Worm (Caenorhabditis elegans): Measurements from ENCODE around the gene sdz-7.

Gene sdz-7

ce11 chrII:3897758-3898494, 20.2 kb upstream of the sdz-7 start, which contains the start of gene F53C3.6:
F53C3.6 (plus strand) TSS chrII:3898142.
- no peak for TF ChIP-seq flt-1 (GFP tag; IDR thresholded peaks at IDR 0.05)
- no peak for TF ChIP-seq sea-1 (GFP tag; conservative IDR thresholded peaks at IDR 0.05)
- TF ChIP-seq B0310.2 (tag; optimal IDR thresholded peaks at IDR 0.05): no peak
- no peak for TF ChIP-seq F13C5.2 (tag; optimal IDR thresholded peaks at IDR 0.05)
- no peak for TF ChIP-seq ceh-13 (GFP tag; optimal IDR thresholded peaks at IDR 0.05)
- TF ChIP-seq tbx-37 (GFP tag; conservative IDR thresholded peaks at IDR 0.05): no peak
- no peak for TF ChIP-seq aly-1 (tag; optimal IDR thresholded peaks at IDR 0.05)
- no peak for TF ChIP-seq hmbx-1 (tag; optimal IDR thresholded peaks at IDR 0.05)
- no peak for TF ChIP-seq hnd-1 (tag; optimal IDR thresholded peaks at IDR 0.05)
- TF ChIP-seq tra-4 (tag; optimal IDR thresholded peaks at IDR 0.05): no peak
- no peak for TF ChIP-seq ceh-36 (tag; optimal IDR thresholded peaks at IDR 0.05)

DNA sequence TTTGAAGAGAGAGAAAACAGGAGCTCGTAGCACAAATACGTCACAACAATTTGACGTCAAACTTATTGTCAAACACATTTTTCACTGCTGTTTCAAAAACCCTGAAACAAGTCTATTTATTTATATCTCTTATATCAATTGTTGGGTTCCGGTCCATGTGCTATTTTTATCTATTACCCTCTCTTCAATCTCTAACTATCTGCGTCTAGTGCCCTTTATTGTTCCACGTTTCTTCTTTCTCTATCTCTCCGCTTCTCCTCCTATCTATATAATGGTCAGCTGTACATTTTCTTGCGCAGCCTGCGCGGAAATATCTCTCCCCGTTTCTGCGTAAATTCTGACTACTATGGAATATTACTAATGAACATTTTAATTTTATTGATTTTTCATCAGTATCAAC, 19.1 kb upstream of the sdz-7 start:
- TF ChIP-seq pes-1 (GFP tag; IDR thresholded peaks at IDR 0.05): no peak
- peak; percentile 25 for TF ChIP-seq F13C5.2 (tag; optimal IDR thresholded peaks at IDR 0.05)

DNA sequence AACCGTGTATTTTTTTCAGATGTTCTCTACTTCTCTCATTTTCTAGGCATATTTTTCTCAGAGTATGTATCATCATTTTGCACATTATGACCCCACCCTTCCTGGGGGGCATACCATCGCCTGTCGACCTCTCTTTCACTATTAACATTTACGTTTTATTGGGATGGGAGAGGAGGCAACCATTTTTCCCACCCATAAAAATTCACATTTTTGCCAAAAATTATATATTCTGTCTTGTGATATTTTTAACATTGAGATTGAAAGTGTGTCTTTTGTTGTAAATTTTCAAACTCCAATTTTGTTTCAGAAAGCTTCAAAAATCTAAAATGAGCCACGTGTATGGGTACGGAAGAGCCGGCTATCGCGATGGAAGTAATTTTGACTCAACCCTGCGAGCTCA, 17.0 kb upstream of the sdz-7 start, which contains the start of gene F53C3.7:
TSS of gene F53C3.7 (plus strand) at position 301 of the 400 bp plus-strand sequence.
- no peak for TF ChIP-seq ama-1 (optimal IDR thresholded peaks at IDR 0.05)
- TF ChIP-seq sea-1 (GFP tag; conservative IDR thresholded peaks at IDR 0.05): no peak
- no peak for TF ChIP-seq tra-4 (tag; optimal IDR thresholded peaks at IDR 0.05)
- no peak for TF ChIP-seq aly-1 (tag; optimal IDR thresholded peaks at IDR 0.05)
- no peak for TF ChIP-seq ets-7 (tag; optimal IDR thresholded peaks at IDR 0.05)
- no peak for TF ChIP-seq tbx-11 (GFP tag; IDR thresholded peaks at IDR 0.05)
- no peak for TF ChIP-seq F13C5.2 (tag; optimal IDR thresholded peaks at IDR 0.05)
- no peak for TF ChIP-seq flt-1 (GFP tag; IDR thresholded peaks at IDR 0.05)
- no peak for TF ChIP-seq hmbx-1 (tag; optimal IDR thresholded peaks at IDR 0.05)
- no peak for TF ChIP-seq scrt-1 (GFP tag; IDR thresholded peaks at IDR 0.05)
- no peak for TF ChIP-seq ceh-13 (GFP tag; optimal IDR thresholded peaks at IDR 0.05)
- TF ChIP-seq B0310.2 (tag; optimal IDR thresholded peaks at IDR 0.05): no peak
- no peak for TF ChIP-seq tbx-37 (GFP tag; conservative IDR thresholded peaks at IDR 0.05)
- no peak for TF ChIP-seq hnd-1 (tag; optimal IDR thresholded peaks at IDR 0.05)

ce11 chrII:3893911-3894310, 16.1 kb upstream of the sdz-7 start:
- TF ChIP-seq B0310.2 (tag; optimal IDR thresholded peaks at IDR 0.05) (no peak), sea-1 (GFP tag; conservative IDR thresholded peaks at IDR 0.05) (no peak)

- TF ChIP-seq aly-1 (tag; optimal IDR thresholded peaks at IDR 0.05) (no peak), F13C5.2 (tag; optimal IDR thresholded peaks at IDR 0.05) (no peak), hnd-1 (tag; optimal IDR thresholded peaks at IDR 0.05) (no peak), ets-7 (tag; optimal IDR thresholded peaks at IDR 0.05) (no peak), ceh-13 (GFP tag; optimal IDR thresholded peaks at IDR 0.05) (no peak), hmbx-1 (tag; optimal IDR thresholded peaks at IDR 0.05) (no peak), scrt-1 (GFP tag; IDR thresholded peaks at IDR 0.05) (no peak), tbx-11 (GFP tag; IDR thresholded peaks at IDR 0.05) (no peak), sea-1 (GFP tag; conservative IDR thresholded peaks at IDR 0.05) (no peak), B0310.2 (tag; optimal IDR thresholded peaks at IDR 0.05) (no peak), flt-1 (GFP tag; IDR thresholded peaks at IDR 0.05) (no peak), tbx-37 (GFP tag; conservative IDR thresholded peaks at IDR 0.05) (no peak), ama-1 (optimal IDR thresholded peaks at IDR 0.05) (no peak), ceh-36 (tag; optimal IDR thresholded peaks at IDR 0.05) (no peak), hmg-4 (GFP tag; optimal IDR thresholded peaks at IDR 0.05) (no peak), pes-1 (GFP tag; IDR thresholded peaks at IDR 0.05) (no peak), tra-4 (tag; optimal IDR thresholded peaks at IDR 0.05) (no peak)
Measured at ce11 chrII:3891124-3891523, 13.3 kb upstream of the sdz-7 start, which contains the start of gene F53C3.8. F53C3.8 (plus strand) TSS chrII:3891424.

DNA sequence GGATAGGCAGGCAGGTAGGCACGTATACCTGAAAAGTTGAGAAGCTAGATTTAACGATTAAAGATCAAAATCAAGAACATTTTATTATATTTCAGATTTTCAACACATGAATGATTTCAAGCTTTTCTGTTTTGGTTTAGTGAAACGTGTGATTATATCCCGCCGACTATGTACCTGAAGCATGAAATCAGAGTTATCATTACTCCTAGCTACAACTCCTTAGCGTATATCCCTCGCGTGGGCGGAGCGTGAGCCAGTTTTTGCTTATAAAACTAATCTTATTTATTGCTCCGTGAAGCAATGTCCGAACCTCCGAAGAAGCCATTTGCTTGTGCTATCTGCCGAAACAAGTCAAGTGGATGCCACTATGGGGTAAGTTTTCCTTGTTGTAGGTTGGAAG, 2.2 kb upstream of the sdz-7 start, which contains the start of gene nhr-166:
TSS of gene nhr-166 (plus strand) at position 301 of the 400 bp plus-strand sequence.
- TF ChIP-seq flt-1 (GFP tag; IDR thresholded peaks at IDR 0.05): no peak
- TF ChIP-seq F13C5.2 (tag; optimal IDR thresholded peaks at IDR 0.05): no peak
- TF ChIP-seq hnd-1 (tag; optimal IDR thresholded peaks at IDR 0.05): no peak

DNA sequence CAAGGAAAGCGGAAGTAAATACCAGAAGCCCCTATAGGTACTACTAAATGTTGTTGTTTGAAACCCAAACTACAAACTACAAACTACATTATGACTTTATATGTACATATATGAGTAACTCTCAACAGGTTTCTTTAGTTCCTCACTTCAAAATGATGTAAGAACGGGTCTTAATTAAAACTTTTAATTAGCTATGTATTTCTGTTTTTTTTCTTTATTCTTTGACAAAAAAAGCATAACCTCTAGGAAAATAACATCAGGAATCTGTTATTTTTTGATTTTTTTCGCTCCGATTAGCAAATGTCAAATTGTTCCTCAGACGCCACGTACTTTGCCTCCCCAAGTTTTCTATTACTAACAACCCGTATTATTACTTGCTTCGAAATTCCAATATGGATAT, 556 bp upstream of the sdz-7 start, which contains the start of gene srh-250:
TSS of gene srh-250 (plus strand) at position 301 of the 400 bp plus-strand sequence.
- TF ChIP-seq ama-1 (optimal IDR thresholded peaks at IDR 0.05) (no peak), ceh-36 (tag; optimal IDR thresholded peaks at IDR 0.05) (no peak), tbx-11 (GFP tag; IDR thresholded peaks at IDR 0.05) (no peak), hmbx-1 (tag; optimal IDR thresholded peaks at IDR 0.05) (no peak), B0310.2 (tag; optimal IDR thresholded peaks at IDR 0.05) (no peak), tbx-37 (GFP tag; conservative IDR thresholded peaks at IDR 0.05) (no peak), tra-4 (tag; optimal IDR thresholded peaks at IDR 0.05) (no peak), pes-1 (GFP tag; IDR thresholded peaks at IDR 0.05) (no peak), hmg-4 (GFP tag; optimal IDR thresholded peaks at IDR 0.05) (no peak), F13C5.2 (tag; optimal IDR thresholded peaks at IDR 0.05) (no peak), ceh-13 (GFP tag; optimal IDR thresholded peaks at IDR 0.05) (no peak), scrt-1 (GFP tag; IDR thresholded peaks at IDR 0.05) (no peak), ets-7 (tag; optimal IDR thresholded peaks at IDR 0.05) (no peak)

DNA sequence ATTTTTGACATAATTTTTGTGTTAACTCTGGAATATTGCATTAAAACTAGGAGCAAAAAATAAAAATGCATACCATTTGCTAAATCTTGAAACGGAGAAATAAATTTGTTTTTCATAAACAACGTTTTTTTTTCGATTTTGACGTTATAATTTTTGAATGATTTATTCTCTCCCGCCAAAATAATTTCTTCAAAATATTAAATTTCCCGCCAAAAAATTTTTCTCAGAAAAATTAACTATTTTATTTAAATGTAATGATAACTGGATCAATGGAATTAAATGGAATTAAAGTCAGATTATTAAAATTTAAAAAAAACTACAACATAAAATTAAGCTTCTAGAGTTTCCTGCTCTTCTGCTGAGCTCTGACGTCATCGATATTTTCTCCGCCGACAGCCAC, 647 bp downstream of the sdz-7 start, which contains the start of gene nep-3:
TSS of gene nep-3 (minus strand) at position 101 of the 400 bp plus-strand sequence.
- TF ChIP-seq hnd-1 (tag; optimal IDR thresholded peaks at IDR 0.05): no peak
- no peak for TF ChIP-seq tbx-37 (GFP tag; conservative IDR thresholded peaks at IDR 0.05)
- no peak for TF ChIP-seq ets-7 (tag; optimal IDR thresholded peaks at IDR 0.05)
- TF ChIP-seq hmbx-1 (tag; optimal IDR thresholded peaks at IDR 0.05): no peak
- TF ChIP-seq tra-4 (tag; optimal IDR thresholded peaks at IDR 0.05): no peak
- no peak for TF ChIP-seq hmg-4 (GFP tag; optimal IDR thresholded peaks at IDR 0.05)
- no peak for TF ChIP-seq tbx-11 (GFP tag; IDR thresholded peaks at IDR 0.05)
- no peak for TF ChIP-seq scrt-1 (GFP tag; IDR thresholded peaks at IDR 0.05)
- no peak for TF ChIP-seq aly-1 (tag; optimal IDR thresholded peaks at IDR 0.05)
- TF ChIP-seq pes-1 (GFP tag; IDR thresholded peaks at IDR 0.05): no peak
- TF ChIP-seq F13C5.2 (tag; optimal IDR thresholded peaks at IDR 0.05): no peak

Data from whole organism, early embryonic.